Worm (Caenorhabditis elegans) whole organism, early embryonic: Measurements from ENCODE around the gene F08F8.7.

Source experiments
- B0310.2 ChIP-seq: sonication (generic microtip); optimal IDR thresholded peaks from 2 replicates; lab custom pipeline; 2016; ENCODE audit warnings: mild to moderate bottlenecking, missing genetic modification characterization, missing compliant biosample characterization
- F13C5.2 ChIP-seq: sonication (generic microtip); optimal IDR thresholded peaks from 2 replicates; lab custom pipeline; 2017; ENCODE audit warnings: mild to moderate bottlenecking, missing genetic modification characterization, inconsistent platforms, missing compliant biosample characterization
- aly-1 ChIP-seq: sonication (generic microtip); optimal IDR thresholded peaks from 2 replicates; lab custom pipeline; 2016; ENCODE audit warnings: missing genetic modification characterization, missing compliant biosample characterization
- ama-1 ChIP-seq: fragments of 150-350 bp; optimal IDR thresholded peaks from 2 replicates; lab custom pipeline; 2014
- ets-7 ChIP-seq: sonication (generic microtip); optimal IDR thresholded peaks from 2 replicates; lab custom pipeline; 2016; ENCODE audit warnings: missing genotype, missing genetic modification characterization, missing compliant biosample characterization
- flt-1 ChIP-seq: fragments of 200-800 bp; sonication (Bioruptor generic); IDR thresholded peaks from 2 replicates; pipeline ENCODE4 v1.3.6; 2022; ENCODE audit warnings: missing genetic modification characterization, missing compliant biosample characterization
- hmg-4 ChIP-seq: fragments of 200-800 bp; sonication (Bioruptor generic); optimal IDR thresholded peaks from 2 replicates; lab custom pipeline; 2018; ENCODE audit warnings: mild to moderate bottlenecking, missing genetic modification characterization, missing compliant biosample characterization
- hnd-1 ChIP-seq: sonication (generic microtip); optimal IDR thresholded peaks from 2 replicates; lab custom pipeline; 2016; ENCODE audit warnings: missing genetic modification characterization, missing compliant biosample characterization
- sea-1 ChIP-seq: fragments of 200-800 bp; sonication (Bioruptor generic); conservative IDR thresholded peaks from 2 replicates; pipeline ENCODE4 v1.3.6; 2022; ENCODE audit warnings: missing genetic modification characterization, missing compliant biosample characterization
- tbx-37 ChIP-seq: fragments of 200-800 bp; sonication (Bioruptor generic); conservative IDR thresholded peaks from 2 replicates; pipeline ENCODE4 v1.3.6; 2022; ENCODE audit warnings: missing genetic modification reagents, missing genetic modification characterization, missing compliant biosample characterization
- tra-4 ChIP-seq: sonication (generic microtip); optimal IDR thresholded peaks from 2 replicates; lab custom pipeline; 2017; ENCODE audit warnings: missing genetic modification characterization, missing compliant biosample characterization

ce11 chrIII:7381546-7382171, 34.7 kb upstream of the F08F8.7 start, which contains the start of the genes hmg-4 and T20B12.3:
- TF ChIP-seq flt-1 (GFP tag; lab: Robert Waterston, UW) (no peak), hnd-1 (no peak), ama-1 (no peak), F13C5.2 (tag; lab: Kevin White, UChicago) (peak; percentile 18), B0310.2 (tag; lab: Kevin White, UChicago) (no peak), hmg-4 (GFP tag; lab: Kevin White, UChicago) (no peak), tbx-37 (GFP tag; lab: Robert Waterston, UW) (no peak), tra-4 (no peak), sea-1 (GFP tag; lab: Robert Waterston, UW) (no peak), aly-1 (tag; lab: Kevin White, UChicago) (no peak), ets-7 (tag; lab: Kevin White, UChicago) (no peak)
